Worm (Caenorhabditis elegans): ENCODE data around the gene F28A10.5.

ce11 chrII:838414-838813, 12.1 kb downstream of the F28A10.5 start, which contains the start of gene F28A10.8:
- TF ChIP-seq med-1 (GFP tag; optimal IDR thresholded peaks at IDR 0.05; ENCODE audit: insufficient read depth) = no peak
- TF ChIP-seq flt-1 (GFP tag; IDR thresholded peaks at IDR 0.05) = no peak
- TF ChIP-seq T22C8.4 (GFP tag; IDR thresholded peaks at IDR 0.05) = no peak
- TF ChIP-seq cog-1 (tag; optimal IDR thresholded peaks at IDR 0.05) = no peak
- TF ChIP-seq klf-2 (GFP tag; conservative IDR thresholded peaks at IDR 0.05) = no peak
- TF ChIP-seq ref-1 (GFP tag; conservative IDR thresholded peaks at IDR 0.05) = no peak
